Worm (Caenorhabditis elegans): ENCODE measurements around the gene C54G10.1.
A peak's percentile ranks its signal among the peaks of the same experiment; 100 is the strongest.

C54G10.1 gene

ce11 chrV:14648825-14649224 is 7.9 kb downstream of the C54G10.1 start:
- TF ChIP-seq ceh-31 (tag; optimal IDR thresholded peaks at IDR 0.05) (peak; percentile 9), fkh-6 (tag; optimal IDR thresholded peaks at IDR 0.05) (no peak), unc-42 (tag; optimal IDR thresholded peaks at IDR 0.05) (peak; percentile 30)

ce11 chrV:14649929-14650328 is 9.0 kb downstream of the C54G10.1 start:
- TF ChIP-seq hlh-30 (tag; optimal IDR thresholded peaks at IDR 0.05; ENCODE audit: insufficient read depth): peak; percentile 72
- no peak for TF ChIP-seq K09A11.1 (tag; optimal IDR thresholded peaks at IDR 0.05; ENCODE audit: insufficient read depth)

ce11 chrV:14650631-14651030 is 9.7 kb downstream of the C54G10.1 start:
- TF ChIP-seq unc-42 (tag; optimal IDR thresholded peaks at IDR 0.05): peak; percentile 45
- no peak for TF ChIP-seq madf-2 (tag; optimal IDR thresholded peaks at IDR 0.05)
- no peak for TF ChIP-seq dmd-4 (tag; optimal IDR thresholded peaks at IDR 0.05; ENCODE audit: borderline replicate concordance)
- TF ChIP-seq ceh-9 (tag; optimal IDR thresholded peaks at IDR 0.05): no peak
- no peak for TF ChIP-seq unc-86 (tag; optimal IDR thresholded peaks at IDR 0.05)
- no peak for TF ChIP-seq npax-4 (tag; optimal IDR thresholded peaks at IDR 0.05)

- TF ChIP-seq lim-6 (tag; optimal IDR thresholded peaks at IDR 0.05): no peak
- no peak for TF ChIP-seq unc-86 (tag; optimal IDR thresholded peaks at IDR 0.05)
- TF ChIP-seq elt-2 (tag; optimal IDR thresholded peaks at IDR 0.05): no peak
- TF ChIP-seq C08G9.2 (tag; optimal IDR thresholded peaks at IDR 0.05): no peak
- no peak for TF ChIP-seq K02D7.2 (tag; optimal IDR thresholded peaks at IDR 0.05)
- TF ChIP-seq tbx-2 (tag; optimal IDR thresholded peaks at IDR 0.05): no peak
- no peak for TF ChIP-seq hlh-6 (tag; optimal IDR thresholded peaks at IDR 0.05)
- no peak for TF ChIP-seq nhr-232 (tag; optimal IDR thresholded peaks at IDR 0.05)
- TF ChIP-seq pat-9 (tag; optimal IDR thresholded peaks at IDR 0.05): no peak
- TF ChIP-seq sox-4 (tag; optimal IDR thresholded peaks at IDR 0.05): no peak
- TF ChIP-seq hlh-15 (tag; optimal IDR thresholded peaks at IDR 0.05): no peak
- no peak for TF ChIP-seq madf-2 (tag; optimal IDR thresholded peaks at IDR 0.05)
- TF ChIP-seq T23F11.4 (GFP tag; optimal IDR thresholded peaks at IDR 0.05): no peak
- no peak for TF ChIP-seq ceh-2 (tag; optimal IDR thresholded peaks at IDR 0.05)
- TF ChIP-seq nhr-11 (tag; optimal IDR thresholded peaks at IDR 0.05): no peak
- TF ChIP-seq C38D4.7 (GFP tag; optimal IDR thresholded peaks at IDR 0.05): no peak
- TF ChIP-seq pag-3 (tag; optimal IDR thresholded peaks at IDR 0.05; ENCODE audit: borderline replicate concordance): no peak
- no peak for TF ChIP-seq ttx-3 (tag; optimal IDR thresholded peaks at IDR 0.05)
- no peak for TF ChIP-seq ceh-48 (tag; optimal IDR thresholded peaks at IDR 0.05)
- no peak for TF ChIP-seq ceh-9 (tag; optimal IDR thresholded peaks at IDR 0.05)
Observed at ce11 chrV:14655689-14656088, 14.8 kb downstream of the C54G10.1 start.

- TF ChIP-seq pag-3 (tag; optimal IDR thresholded peaks at IDR 0.05; ENCODE audit: borderline replicate concordance) (no peak), odd-2 (tag; optimal IDR thresholded peaks at IDR 0.05) (no peak), ama-1 (optimal IDR thresholded peaks at IDR 0.05) (no peak), sox-4 (tag; optimal IDR thresholded peaks at IDR 0.05) (no peak), ceh-34 (tag; optimal IDR thresholded peaks at IDR 0.05) (no peak), C08G9.2 (tag; optimal IDR thresholded peaks at IDR 0.05) (no peak), fkh-6 (tag; optimal IDR thresholded peaks at IDR 0.05) (no peak)
Observed at ce11 chrV:14656970-14657369, 16.1 kb downstream of the C54G10.1 start.

ce11 chrV:14658131-14658530 is 17.2 kb downstream of the C54G10.1 start, which contains the start of gene slc-25A29:
TSS of gene slc-25A29 (minus strand) at chrV:14658175.
- no peak for TF ChIP-seq unc-42 (tag; optimal IDR thresholded peaks at IDR 0.05)
- no peak for TF ChIP-seq elt-2 (tag; optimal IDR thresholded peaks at IDR 0.05)
- no peak for TF ChIP-seq ceh-2 (tag; optimal IDR thresholded peaks at IDR 0.05)
- no peak for TF ChIP-seq pqm-1 (tag; optimal IDR thresholded peaks at IDR 0.05)
- TF ChIP-seq nhr-11 (tag; optimal IDR thresholded peaks at IDR 0.05): no peak
- no peak for TF ChIP-seq ahr-1 (tag; optimal IDR thresholded peaks at IDR 0.05)
- no peak for TF ChIP-seq ceh-45 (GFP tag; IDR thresholded peaks at IDR 0.05)
- TF ChIP-seq pha-4 (tag; optimal IDR thresholded peaks at IDR 0.05): no peak
